Worm (Caenorhabditis elegans) whole organism, L2 larva: Measurements from ENCODE around the gene ZK1240.11.

Source experiments
- ZK546.5 ChIP-seq: sonication (generic microtip); optimal IDR thresholded peaks from 2 replicates; lab custom pipeline; 2017; ENCODE audit warnings: missing biosample characterization, missing genetic modification characterization
- ama-1 ChIP-seq: fragments of 150-350 bp; optimal IDR thresholded peaks from 2 replicates; lab custom pipeline; 2018; ENCODE audit warnings: inconsistent platforms
- egl-27 ChIP-seq: sonication (generic microtip); optimal IDR thresholded peaks from 3 replicates; lab custom pipeline; 2017; ENCODE audit warnings: missing biosample characterization, missing genetic modification reagents, missing genetic modification characterization
- fos-1 ChIP-seq: fragments of 150-350 bp; optimal IDR thresholded peaks from 2 replicates; lab custom pipeline; 2014; ENCODE audit warnings: missing biosample characterization, missing genetic modification characterization
- nhr-10 ChIP-seq: sonication (generic microtip); optimal IDR thresholded peaks from 2 replicates; lab custom pipeline; 2017; ENCODE audit warnings: missing biosample characterization, missing genetic modification characterization
- nhr-25 ChIP-seq: fragments of 150-350 bp; sonication (generic microtip); optimal IDR thresholded peaks from 3 replicates; lab custom pipeline; 2014; ENCODE audit warnings: missing biosample characterization, missing genetic modification characterization
- ztf-4 ChIP-seq: fragments of 150-350 bp; optimal IDR thresholded peaks from 2 replicates; lab custom pipeline; 2014; ENCODE audit warnings: missing biosample characterization, missing genetic modification characterization

DNA sequence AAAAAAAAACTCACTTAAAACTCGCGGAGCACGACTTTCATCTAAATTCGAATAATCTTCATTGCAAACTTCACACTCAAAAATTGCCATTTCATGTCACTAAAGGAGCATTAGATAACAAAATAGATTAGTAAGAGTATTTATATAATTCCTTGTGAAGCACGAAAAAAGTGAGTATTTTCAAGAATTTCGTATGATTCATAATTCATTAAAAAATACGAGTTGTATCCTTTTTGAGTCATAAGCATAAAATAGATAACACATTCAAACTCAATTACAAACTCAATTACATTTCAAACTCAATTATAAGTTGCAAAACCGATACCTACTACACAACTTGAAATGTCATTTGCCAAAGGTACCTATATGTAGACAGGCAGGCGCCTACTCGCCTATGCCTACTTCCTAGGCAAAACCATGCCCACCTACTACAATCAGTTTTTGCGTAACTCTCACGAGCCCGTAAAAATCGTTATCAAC lies 3.9 kb downstream of the ZK1240.11 start, which contains the start of the genes ZK1240.8 and ZK1240.1:
- TF ChIP-seq ztf-4 (tag; lab: Kevin White, UChicago) (no peak), ama-1 (lab: Kevin White, UChicago) (no peak), ZK546.5 (tag; lab: Kevin White, UChicago) (no peak), nhr-10 (tag; lab: Kevin White, UChicago) (no peak), fos-1 (tag; lab: Kevin White, UChicago) (no peak), egl-27 (tag; lab: Kevin White, UChicago) (no peak), nhr-25 (tag; lab: Kevin White, UChicago) (no peak)
